Fruit fly (Drosophila melanogaster): ENCODE results near the gene Prestin.

dm6 chr3L:17940988-17941387, 33.4 kb upstream of the Prestin start:
- TF ChIP-seq CG7928 (GFP tag; optimal IDR thresholded peaks at IDR 0.05) (no peak), Hr3 (GFP tag; optimal IDR thresholded peaks at IDR 0.05) (no peak), CG9609 (GFP tag; optimal IDR thresholded peaks at IDR 0.05) (no peak), CG7372 (GFP tag; IDR thresholded peaks at IDR 0.05) (peak; percentile 20; the same call in 1 of the 2 replicates)
